Fruit fly (Drosophila melanogaster) whole organism, pupa: Measurements from ENCODE around the gene CG18518.

ENCODE experiments used
- CG10348 ChIP-seq: fragments of 200-800 bp; sonication (Bioruptor generic); IDR thresholded peaks from 2 replicates; pipeline ENCODE4 v1.3.6; 2022; ENCODE audit warnings: missing biosample characterization, missing genetic modification characterization
- CG12605 ChIP-seq: fragments of 200-800 bp; sonication (Bioruptor generic); IDR thresholded peaks from 2 replicates; pipeline ENCODE4 v1.3.6; 2022; ENCODE audit warnings: missing biosample characterization, missing genetic modification characterization
- CG13204 ChIP-seq: fragments of 200-800 bp; sonication (Bioruptor generic); optimal IDR thresholded peaks from 2 replicates; lab custom pipeline; 2018; ENCODE audit warnings: missing biosample characterization, mild to moderate bottlenecking, missing genetic modification characterization, moderate library complexity
- CG14655 ChIP-seq: fragments of 200-800 bp; sonication (Bioruptor generic); optimal IDR thresholded peaks from 3 replicates; lab custom pipeline; 2017; ENCODE audit warnings: mild to moderate bottlenecking, missing biosample characterization, missing genetic modification reagents, missing genetic modification characterization
- CG15710 ChIP-seq: fragments of 200-800 bp; sonication (Bioruptor generic); optimal IDR thresholded peaks from 2 replicates; lab custom pipeline; 2018; ENCODE audit warnings: missing biosample characterization, mild to moderate bottlenecking, missing genetic modification characterization, moderate library complexity
- CG17806 ChIP-seq: fragments of 200-800 bp; sonication (Bioruptor generic); optimal IDR thresholded peaks from 2 replicates; lab custom pipeline; 2018; ENCODE audit warnings: missing biosample characterization, mild to moderate bottlenecking, missing genetic modification characterization, moderate library complexity
- CG32121 ChIP-seq: fragments of 200-800 bp; sonication (Bioruptor generic); IDR thresholded peaks from 2 replicates; pipeline ENCODE4 v1.3.6; 2022; ENCODE audit warnings: missing biosample characterization, missing genetic modification characterization
- CG34367 ChIP-seq: fragments of 200-800 bp; sonication (Bioruptor generic); optimal IDR thresholded peaks from 2 replicates; lab custom pipeline; 2018; ENCODE audit warnings: missing biosample characterization, mild to moderate bottlenecking, missing genetic modification characterization
- CG4496 ChIP-seq: fragments of 200-800 bp; sonication (Bioruptor generic); IDR thresholded peaks from 3 replicates; pipeline ENCODE4 v1.3.6; 2022; ENCODE audit warnings: missing biosample characterization, missing genetic modification characterization
- CG8159 ChIP-seq: fragments of 200-800 bp; sonication (Bioruptor generic); optimal IDR thresholded peaks from 3 replicates; lab custom pipeline; 2018; ENCODE audit warnings: missing biosample characterization, mild to moderate bottlenecking, missing genetic modification characterization, moderate library complexity
- CG8301 ChIP-seq: fragments of 200-800 bp; sonication (Bioruptor generic); optimal IDR thresholded peaks from 2 replicates; lab custom pipeline; 2018; ENCODE audit warnings: missing biosample characterization, mild to moderate bottlenecking, missing genetic modification characterization
- CG9948 ChIP-seq: fragments of 200-800 bp; sonication (Bioruptor generic); optimal IDR thresholded peaks from 2 replicates; lab custom pipeline; 2018; ENCODE audit warnings: missing biosample characterization, mild to moderate bottlenecking, missing genetic modification characterization, moderate library complexity
- EcR ChIP-seq: fragments of 200-800 bp; sonication (Bioruptor generic); optimal IDR thresholded peaks from 3 replicates; lab custom pipeline; 2019; ENCODE audit warnings: missing biosample characterization, missing genetic modification characterization, mild to moderate bottlenecking, moderate library complexity, missing genetic modification reagents
- Ets98B ChIP-seq: fragments of 200-800 bp; sonication (Bioruptor generic); IDR thresholded peaks from 2 replicates; pipeline ENCODE4 v1.3.6; 2022; ENCODE audit warnings: missing biosample characterization, missing genetic modification characterization
- Pif1A ChIP-seq: fragments of 200-800 bp; sonication (Bioruptor generic); optimal IDR thresholded peaks from 3 replicates; lab custom pipeline; 2016; ENCODE audit warnings: missing biosample characterization, missing genetic modification characterization
- Pif1B ChIP-seq: fragments of 200-800 bp; sonication (Bioruptor generic); optimal IDR thresholded peaks from 3 replicates; lab custom pipeline; 2016; ENCODE audit warnings: missing biosample characterization, missing genetic modification characterization
- Snoo ChIP-seq: fragments of 200-800 bp; sonication (Bioruptor generic); optimal IDR thresholded peaks from 3 replicates; lab custom pipeline; 2017; ENCODE audit warnings: missing biosample characterization, mild to moderate bottlenecking, missing genetic modification characterization, inconsistent platforms
- fd96Ca ChIP-seq: fragments of 200-800 bp; sonication (Bioruptor generic); IDR thresholded peaks from 3 replicates; pipeline ENCODE4 v1.3.6; 2022; ENCODE audit warnings: missing biosample characterization, missing genetic modification characterization
- gl ChIP-seq: fragments of 200-800 bp; sonication (Bioruptor generic); optimal IDR thresholded peaks from 2 replicates; lab custom pipeline; 2018; ENCODE audit warnings: missing biosample characterization, mild to moderate bottlenecking, missing genetic modification characterization
- rn ChIP-seq: fragments of 200-800 bp; sonication (Bioruptor generic); IDR thresholded peaks from 2 replicates; pipeline ENCODE4 v1.3.6; 2022; ENCODE audit warnings: missing biosample characterization, missing genetic modification characterization

CG18518 gene

dm6 chr2L:15812041-15812440 lies 23.4 kb downstream of the CG18518 start, which contains the start of gene CG42876:
Gene CG42876, minus strand, starts transcription at chr2L:15812141.
- no peak for TF ChIP-seq Pif1A (GFP tag; lab: Kevin White, UChicago)
- no peak for TF ChIP-seq fd96Ca (GFP tag; lab: Robert Waterston, UW)
- TF ChIP-seq Snoo (tag; lab: Kevin White, UChicago): no peak
- no peak for TF ChIP-seq CG10348 (GFP tag; lab: Robert Waterston, UW)
- TF ChIP-seq CG12605 (GFP tag; lab: Robert Waterston, UW): no peak
- TF ChIP-seq CG34367 (tag; lab: Kevin White, UChicago): no peak
- no peak for TF ChIP-seq CG4496 (GFP tag; lab: Robert Waterston, UW)
- no peak for TF ChIP-seq gl (tag; lab: Kevin White, UChicago)
- TF ChIP-seq CG17806: no peak
- no peak for TF ChIP-seq Ets98B
- TF ChIP-seq CG8159 (tag; lab: Kevin White, UChicago): no peak

dm6 chr2L:15796300-15796699 lies 39.2 kb downstream of the CG18518 start:
- TF ChIP-seq rn (GFP tag; lab: Robert Waterston, UW) (no peak), CG17806 (no peak), CG10348 (GFP tag; lab: Robert Waterston, UW) (no peak), Pif1B (no peak), CG34367 (tag; lab: Kevin White, UChicago) (no peak), CG15710 (tag; lab: Kevin White, UChicago) (no peak), CG12605 (GFP tag; lab: Robert Waterston, UW) (no peak), fd96Ca (GFP tag; lab: Robert Waterston, UW) (no peak), CG13204 (GFP tag; lab: Kevin White, UChicago) (no peak), CG32121 (GFP tag; lab: Robert Waterston, UW) (no peak), Ets98B (no peak), CG4496 (GFP tag; lab: Robert Waterston, UW) (no peak), Pif1A (GFP tag; lab: Kevin White, UChicago) (no peak), CG14655 (GFP tag; lab: Kevin White, UChicago) (no peak), EcR (GFP tag; lab: Kevin White, UChicago) (no peak), CG8159 (tag; lab: Kevin White, UChicago) (no peak), CG8301 (tag; lab: Kevin White, UChicago) (no peak), Snoo (tag; lab: Kevin White, UChicago) (no peak), CG9948 (no peak), gl (tag; lab: Kevin White, UChicago) (no peak)
